Worm (Caenorhabditis elegans): ENCODE data around the gene clr-1.
A peak's percentile ranks its signal among the peaks of the same experiment; 100 is the strongest.

Gene clr-1

ce11 chrII:5511417-5512353, 45.5 kb downstream of the clr-1 start:
- no peak for TF ChIP-seq elt-3 (tag; optimal IDR thresholded peaks at IDR 0.05)
- TF ChIP-seq blmp-1 (tag; optimal IDR thresholded peaks at IDR 0.05): no peak
- TF ChIP-seq sptf-1 (tag; optimal IDR thresholded peaks at IDR 0.05): no peak
- no peak for TF ChIP-seq mab-5 (tag; optimal IDR thresholded peaks at IDR 0.05)
- no peak for TF ChIP-seq unc-39 (tag; optimal IDR thresholded peaks at IDR 0.05)
- TF ChIP-seq unc-120 (tag; optimal IDR thresholded peaks at IDR 0.05; ENCODE audit: poor library complexity, severe bottlenecking): peak; percentile 2
- TF ChIP-seq hlh-1 (tag; optimal IDR thresholded peaks at IDR 0.05): peak; percentile 86
- no peak for TF ChIP-seq snpc-4 (tag; optimal IDR thresholded peaks at IDR 0.05)
- peak; percentile 67 for TF ChIP-seq ces-1 (GFP tag; optimal IDR thresholded peaks at IDR 0.05)

ce11 chrII:5512473-5513097, 46.4 kb downstream of the clr-1 start:
- TF ChIP-seq nhr-12 (tag; optimal IDR thresholded peaks at IDR 0.05) (no peak), unc-62 (GFP tag; optimal IDR thresholded peaks at IDR 0.05) (no peak)

ce11 chrII:5514846-5515245, 48.7 kb downstream of the clr-1 start, which contains the start of gene sahd-1:
Gene sahd-1 (minus strand): TSS chrII:5514945.
- TF ChIP-seq cnd-1 (tag; optimal IDR thresholded peaks at IDR 0.05): no peak
- no peak for TF ChIP-seq pha-4 (tag; optimal IDR thresholded peaks at IDR 0.05)
- no peak for TF ChIP-seq M03D4.4 (tag; optimal IDR thresholded peaks at IDR 0.05)
- TF ChIP-seq flh-1 (GFP tag; optimal IDR thresholded peaks at IDR 0.05): no peak
- TF ChIP-seq lin-13 (tag; optimal IDR thresholded peaks at IDR 0.05): no peak
- no peak for TF ChIP-seq zip-8 (tag; optimal IDR thresholded peaks at IDR 0.05)
- no peak for TF ChIP-seq ceh-39 (tag; optimal IDR thresholded peaks at IDR 0.05)
- no peak for TF ChIP-seq lin-32 (GFP tag; optimal IDR thresholded peaks at IDR 0.05)
- TF ChIP-seq nhr-237 (tag; optimal IDR thresholded peaks at IDR 0.05): no peak
- TF ChIP-seq elt-1 (tag; optimal IDR thresholded peaks at IDR 0.05; ENCODE audit: borderline replicate concordance, insufficient read depth): no peak
- no peak for TF ChIP-seq unc-39 (tag; optimal IDR thresholded peaks at IDR 0.05)
- TF ChIP-seq snpc-4 (tag; optimal IDR thresholded peaks at IDR 0.05): no peak
- TF ChIP-seq mep-1 (tag; optimal IDR thresholded peaks at IDR 0.05): no peak

ce11 chrII:5515542-5515941, 49.4 kb downstream of the clr-1 start, which contains the start of gene ZK177.3:
Gene ZK177.3 (plus strand): TSS chrII:5515842.
- TF ChIP-seq mab-5 (tag; optimal IDR thresholded peaks at IDR 0.05) (no peak), hlh-1 (tag; optimal IDR thresholded peaks at IDR 0.05) (no peak), ztf-11 (tag; optimal IDR thresholded peaks at IDR 0.05) (no peak), nhr-12 (tag; optimal IDR thresholded peaks at IDR 0.05) (no peak), ces-1 (GFP tag; optimal IDR thresholded peaks at IDR 0.05) (no peak), bed-3 (GFP tag; optimal IDR thresholded peaks at IDR 0.05) (no peak), mep-1 (tag; optimal IDR thresholded peaks at IDR 0.05) (no peak), lsy-2 (tag; optimal IDR thresholded peaks at IDR 0.05) (no peak), cnd-1 (tag; optimal IDR thresholded peaks at IDR 0.05) (no peak), lin-13 (tag; optimal IDR thresholded peaks at IDR 0.05) (no peak), zip-8 (tag; optimal IDR thresholded peaks at IDR 0.05) (no peak), sptf-1 (tag; optimal IDR thresholded peaks at IDR 0.05) (no peak), ceh-43 (GFP tag; optimal IDR thresholded peaks at IDR 0.05) (no peak), ceh-83 (GFP tag; optimal IDR thresholded peaks at IDR 0.05) (no peak)

ce11 chrII:5517643-5518042, 51.5 kb downstream of the clr-1 start, which contains the start of gene ZK177.9:
Gene ZK177.9 (minus strand): TSS chrII:5517743.
- no peak for TF ChIP-seq nhr-12 (tag; optimal IDR thresholded peaks at IDR 0.05)

- TF ChIP-seq ztf-11 (tag; optimal IDR thresholded peaks at IDR 0.05) (no peak), elt-1 (tag; optimal IDR thresholded peaks at IDR 0.05; ENCODE audit: borderline replicate concordance, insufficient read depth) (no peak), ceh-39 (tag; optimal IDR thresholded peaks at IDR 0.05) (no peak), zip-8 (tag; optimal IDR thresholded peaks at IDR 0.05) (peak; percentile 96), sem-2 (GFP tag; optimal IDR thresholded peaks at IDR 0.05) (no peak)
Measured at ce11 chrII:5518055-5518454, 51.9 kb downstream of the clr-1 start.

Data from whole organism, mixed stage, embryonic.